Fruit fly (Drosophila melanogaster) whole organism, embryonic: Measurements from ENCODE around the gene kni.
A peak's percentile ranks its signal among the peaks of the same experiment; 100 is the strongest.

Experiments
- Atf6 ChIP-seq: fragments of 200-800 bp; sonication (Bioruptor generic); IDR thresholded peaks from 2 replicates; pipeline ENCODE4 v1.3.6; 2022; ENCODE audit warnings: missing biosample characterization, missing genetic modification characterization
- Bgb ChIP-seq: fragments of 200-800 bp; sonication (Bioruptor generic); IDR thresholded peaks from 2 replicates; pipeline ENCODE4 v1.3.6; 2022; ENCODE audit warnings: missing biosample characterization, missing genetic modification characterization; ENCODE audit not compliant: partially characterized antibody
- CG10543 ChIP-seq: fragments of 200-800 bp; sonication (Bioruptor generic); optimal IDR thresholded peaks from 3 replicates; lab custom pipeline; 2017; ENCODE audit warnings: missing biosample characterization, mild to moderate bottlenecking, missing genetic modification characterization, moderate library complexity
- CG12071 ChIP-seq: fragments of 200-800 bp; sonication (Bioruptor generic); optimal IDR thresholded peaks from 3 replicates; lab custom pipeline; 2018; ENCODE audit warnings: missing biosample characterization, mild to moderate bottlenecking, missing genetic modification characterization
- CG12942 ChIP-seq: fragments of 200-800 bp; sonication (Bioruptor generic); optimal IDR thresholded peaks from 3 replicates; lab custom pipeline; 2016; ENCODE audit warnings: missing biosample characterization, missing genetic modification characterization
- CG13123 ChIP-seq: fragments of 200-800 bp; sonication (Bioruptor generic); optimal IDR thresholded peaks from 2 replicates; lab custom pipeline; 2016; ENCODE audit warnings: missing biosample characterization, missing genetic modification characterization
- CG13424 ChIP-seq: fragments of 200-800 bp; sonication (Bioruptor generic); optimal IDR thresholded peaks from 2 replicates; lab custom pipeline; 2019; ENCODE audit warnings: missing biosample characterization, mild to moderate bottlenecking, missing genetic modification characterization, moderate library complexity
- CG1603 ChIP-seq: fragments of 200-800 bp; sonication (Bioruptor generic); optimal IDR thresholded peaks from 2 replicates; lab custom pipeline; 2019; ENCODE audit warnings: missing biosample characterization, mild to moderate bottlenecking, missing genetic modification characterization, moderate library complexity
- CG16813 ChIP-seq: fragments of 200-800 bp; sonication (Bioruptor generic); IDR thresholded peaks from 3 replicates; pipeline ENCODE4 v1.3.6; 2022; ENCODE audit warnings: missing biosample characterization, missing genetic modification characterization; ENCODE audit not compliant: partially characterized antibody
- CG17359 ChIP-seq: fragments of 200-800 bp; sonication (Bioruptor generic); optimal IDR thresholded peaks from 3 replicates; lab custom pipeline; 2018; ENCODE audit warnings: missing biosample characterization, mild to moderate bottlenecking, missing genetic modification characterization, moderate library complexity
- CG2116 ChIP-seq: fragments of 200-800 bp; sonication (Bioruptor generic); optimal IDR thresholded peaks from 3 replicates; lab custom pipeline; 2018; ENCODE audit warnings: missing biosample characterization, mild to moderate bottlenecking, missing genetic modification characterization
- CG2875 ChIP-seq: fragments of 200-800 bp; sonication (Bioruptor generic); optimal IDR thresholded peaks from 2 replicates; lab custom pipeline; 2017; ENCODE audit warnings: missing biosample characterization, mild to moderate bottlenecking, missing genetic modification characterization, missing genetic modification reagents
- CG31388 ChIP-seq: fragments of 200-800 bp; sonication (Bioruptor generic); optimal IDR thresholded peaks from 2 replicates; lab custom pipeline; 2016; ENCODE audit warnings: missing biosample characterization, missing genetic modification characterization
- CG32532 ChIP-seq: fragments of 200-800 bp; sonication (Bioruptor generic); IDR thresholded peaks from 2 replicates; pipeline ENCODE4 v1.3.6; 2022; ENCODE audit warnings: missing biosample characterization, missing genetic modification characterization
- CG3838 ChIP-seq: fragments of 200-800 bp; sonication (Bioruptor generic); optimal IDR thresholded peaks from 3 replicates; lab custom pipeline; 2016; ENCODE audit warnings: missing biosample characterization, missing genetic modification characterization
- CG4328 ChIP-seq: fragments of 200-800 bp; sonication (Bioruptor generic); optimal IDR thresholded peaks from 3 replicates; lab custom pipeline; 2017; ENCODE audit warnings: missing biosample characterization, missing genetic modification reagents, missing genetic modification characterization
- CG7987 ChIP-seq: fragments of 200-800 bp; sonication (Bioruptor generic); optimal IDR thresholded peaks from 2 replicates; lab custom pipeline; 2018; ENCODE audit warnings: missing biosample characterization, mild to moderate bottlenecking, missing genetic modification characterization, moderate library complexity
- CkIIα-i1 ChIP-seq: fragments of 200-800 bp; sonication (Bioruptor generic); IDR thresholded peaks from 2 replicates; pipeline ENCODE4 v1.3.6; 2022; ENCODE audit warnings: missing biosample characterization, missing genetic modification characterization
- CrebB ChIP-seq: fragments of 200-800 bp; sonication (Bioruptor generic); optimal IDR thresholded peaks from 3 replicates; lab custom pipeline; 2018; ENCODE audit warnings: missing biosample characterization, mild to moderate bottlenecking, missing genetic modification characterization
- Dbx ChIP-seq: fragments of 200-800 bp; sonication (Bioruptor generic); IDR thresholded peaks from 3 replicates; pipeline ENCODE4 v1.3.6; 2022; ENCODE audit warnings: missing biosample characterization, missing genetic modification characterization
- Deaf1 ChIP-seq: fragments of 200-800 bp; optimal IDR thresholded peaks from 3 replicates; lab custom pipeline; 2019; ENCODE audit warnings: missing biosample characterization, mild to moderate bottlenecking, missing genetic modification characterization, moderate library complexity
- Dref ChIP-seq: fragments of 200-800 bp; sonication (Bioruptor generic); IDR thresholded peaks from 2 replicates; pipeline ENCODE4 v1.3.6; 2022; ENCODE audit warnings: missing biosample characterization, missing genetic modification characterization
- HHEX ChIP-seq: fragments of 200-800 bp; sonication (Bioruptor generic); optimal IDR thresholded peaks from 3 replicates; lab custom pipeline; 2017; ENCODE audit warnings: missing biosample characterization, mild to moderate bottlenecking, missing genetic modification characterization, missing genetic modification reagents
- Jarid2 ChIP-seq: fragments of 200-800 bp; sonication (Bioruptor generic); optimal IDR thresholded peaks from 3 replicates; lab custom pipeline; 2017; ENCODE audit warnings: mild to moderate bottlenecking, missing biosample characterization, missing genetic modification reagents, missing genetic modification characterization
- Mad ChIP-seq: fragments of 200-800 bp; sonication (Bioruptor generic); optimal IDR thresholded peaks from 2 replicates; lab custom pipeline; 2016; ENCODE audit warnings: missing biosample characterization, missing genetic modification characterization
- Meics ChIP-seq: fragments of 200-800 bp; sonication (Bioruptor generic); optimal IDR thresholded peaks from 2 replicates; lab custom pipeline; 2017; ENCODE audit warnings: missing biosample characterization, mild to moderate bottlenecking, missing genetic modification characterization
- Scr ChIP-seq: fragments of 200-800 bp; sonication (Bioruptor generic); IDR thresholded peaks from 2 replicates; pipeline ENCODE4 v1.3.6; 2022; ENCODE audit warnings: missing biosample characterization, missing genetic modification characterization; ENCODE audit not compliant: partially characterized antibody
- bab2 ChIP-seq: fragments of 200-800 bp; sonication (Bioruptor generic); optimal IDR thresholded peaks from 2 replicates; lab custom pipeline; 2016; ENCODE audit warnings: missing biosample characterization, missing genetic modification characterization
- ci ChIP-seq: fragments of 200-800 bp; sonication (Bioruptor generic); IDR thresholded peaks from 3 replicates; pipeline ENCODE4 v1.3.6; 2022; ENCODE audit warnings: missing biosample characterization, missing genetic modification characterization
- crol ChIP-seq: fragments of 200-800 bp; sonication (Bioruptor generic); IDR thresholded peaks from 2 replicates; pipeline ENCODE4 v1.3.6; 2022; ENCODE audit warnings: missing biosample characterization, missing genetic modification characterization
- en ChIP-seq: fragments of 200-800 bp; sonication (Bioruptor generic); optimal IDR thresholded peaks from 2 replicates; lab custom pipeline; 2016; ENCODE audit warnings: missing biosample characterization, missing genetic modification characterization
- esg ChIP-seq: fragments of 200-800 bp; sonication (Bioruptor generic); conservative IDR thresholded peaks from 2 replicates; pipeline ENCODE4 v1.3.6; 2022; ENCODE audit warnings: missing biosample characterization, missing genetic modification characterization
- eve ChIP-seq, 2 experiments: fragments of >200 bp; optimal IDR thresholded peaks; 2 replicates each; lab custom pipeline; 2017; ENCODE audit warnings: missing biosample characterization in 2 of 2, missing genetic modification characterization in 2 of 2
- fd3F ChIP-seq: fragments of 200-800 bp; sonication (Bioruptor generic); optimal IDR thresholded peaks from 2 replicates; lab custom pipeline; 2018; ENCODE audit warnings: missing biosample characterization, mild to moderate bottlenecking, missing genetic modification characterization, moderate library complexity
- hbn ChIP-seq: fragments of 200-800 bp; sonication (Bioruptor generic); IDR thresholded peaks from 2 replicates; pipeline ENCODE4 v1.3.6; 2022; ENCODE audit warnings: missing biosample characterization, missing genetic modification characterization; ENCODE audit not compliant: partially characterized antibody
- jing ChIP-seq: fragments of 200-800 bp; sonication (Bioruptor generic); optimal IDR thresholded peaks from 2 replicates; lab custom pipeline; 2018; ENCODE audit warnings: missing biosample characterization, mild to moderate bottlenecking, missing genetic modification characterization
- kni ChIP-seq: fragments of 200-800 bp; sonication (Bioruptor generic); optimal IDR thresholded peaks from 3 replicates; lab custom pipeline; 2017; ENCODE audit warnings: mild to moderate bottlenecking, missing biosample characterization, missing genetic modification reagents, missing genetic modification characterization
- lbe ChIP-seq: fragments of 200-800 bp; sonication (Bioruptor generic); optimal IDR thresholded peaks from 2 replicates; lab custom pipeline; 2016; ENCODE audit warnings: missing biosample characterization, mild to moderate bottlenecking, missing genetic modification characterization
- oc ChIP-seq: fragments of 200-800 bp; sonication (Bioruptor generic); optimal IDR thresholded peaks from 2 replicates; lab custom pipeline; 2018; ENCODE audit warnings: missing biosample characterization, mild to moderate bottlenecking, missing genetic modification characterization, moderate library complexity
- peb ChIP-seq: fragments of 200-800 bp; sonication (Bioruptor generic); IDR thresholded peaks from 2 replicates; pipeline ENCODE4 v1.3.6; 2022; ENCODE audit warnings: missing biosample characterization, missing genetic modification characterization
- ranshi ChIP-seq: fragments of 200-800 bp; sonication (Bioruptor generic); IDR thresholded peaks from 2 replicates; pipeline ENCODE4 v1.3.6; 2022; ENCODE audit warnings: missing biosample characterization, missing genetic modification characterization
- sc ChIP-seq, 3 experiments: fragments of >200 bp in 2 of 3; fragments of 200-800 bp in 1 of 3; sonication (Bioruptor generic) in 1 of 3; optimal IDR thresholded peaks; 2 replicates in 2 of 3; 3 replicates in 1 of 3; lab custom pipeline; 2017; ENCODE audit warnings: mild to moderate bottlenecking in 1 of 3, missing biosample characterization in 1 of 3, missing genetic modification characterization in 1 of 3, missing genetic modification reagents in 1 of 3
- slp2 ChIP-seq: fragments of 200-800 bp; sonication (Bioruptor generic); optimal IDR thresholded peaks from 2 replicates; lab custom pipeline; 2016; ENCODE audit warnings: missing biosample characterization, missing genetic modification characterization
- ssp ChIP-seq: fragments of 200-800 bp; sonication (Bioruptor generic); IDR thresholded peaks from 2 replicates; pipeline ENCODE4 v1.3.6; 2022; ENCODE audit warnings: missing biosample characterization, missing genetic modification characterization
- z ChIP-seq: fragments of 200-800 bp; sonication (Bioruptor generic); IDR thresholded peaks from 3 replicates; pipeline ENCODE4 v1.3.6; 2022; ENCODE audit warnings: missing biosample characterization, missing genetic modification characterization
- zen2 ChIP-seq: fragments of 200-800 bp; sonication (Bioruptor generic); IDR thresholded peaks from 3 replicates; pipeline ENCODE4 v1.3.6; 2022; ENCODE audit warnings: missing biosample characterization, missing genetic modification characterization; ENCODE audit not compliant: partially characterized antibody

kni gene

DNA sequence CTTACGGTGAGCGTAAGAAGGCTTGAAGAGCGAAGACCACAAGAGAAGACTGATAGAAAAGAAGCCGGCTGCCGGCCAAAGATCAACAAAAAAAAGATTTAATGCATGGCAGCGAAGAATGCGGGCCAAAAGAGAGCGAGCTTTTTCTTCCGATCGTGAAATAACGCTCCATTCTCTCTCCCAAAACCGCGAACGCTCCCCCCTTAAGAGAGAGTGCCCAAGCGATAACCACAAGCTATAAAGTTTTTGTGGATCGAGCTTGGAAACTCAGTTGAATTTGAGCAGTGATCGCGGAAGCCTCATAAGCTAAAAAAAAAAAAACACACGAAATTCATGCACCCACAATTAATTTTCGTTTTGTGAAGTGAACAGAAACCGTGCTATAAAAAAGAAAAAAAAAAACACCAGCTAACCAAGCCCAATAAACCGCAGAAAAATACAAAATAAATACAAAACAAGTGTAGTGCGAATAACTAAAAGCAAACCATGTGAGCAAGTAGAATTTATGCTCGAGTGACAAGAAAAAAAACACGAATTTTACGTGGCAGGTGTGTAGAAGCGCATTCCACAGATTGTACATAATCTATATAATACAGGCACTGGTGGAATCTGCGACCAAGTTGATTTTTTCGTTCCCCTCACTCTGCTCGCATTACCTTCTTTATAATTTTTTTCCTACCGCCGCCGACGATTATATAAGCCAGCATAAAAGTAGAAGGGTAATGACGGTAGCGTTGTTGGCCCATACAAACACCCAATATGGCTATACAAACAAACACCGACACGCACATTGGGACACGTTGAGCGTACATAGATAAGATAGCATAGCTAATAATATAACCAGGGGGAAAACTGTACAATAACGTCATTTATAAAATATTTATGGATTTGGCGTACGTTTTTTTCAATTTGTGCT lies 35.4 kb upstream of the kni start, which contains the start of gene CG13252 (continued):
- no peak for TF ChIP-seq CG12942 (GFP tag; lab: Kevin White, UChicago)
- TF ChIP-seq hbn (GFP tag; lab: Robert Waterston, UW) = 0 out of 2 replicates have a peak, but pooled peaks have one; percentile 44
- no peak for TF ChIP-seq en (GFP tag; lab: Kevin White, UChicago)
- TF ChIP-seq CG31388 = no peak
- TF ChIP-seq ssp (GFP tag; lab: Robert Waterston, UW) = no peak
- TF ChIP-seq fd3F (GFP tag; lab: Kevin White, UChicago) = peak; percentile 36
- TF ChIP-seq HHEX (GFP tag; lab: Kevin White, UChicago) = peak; percentile 18
- peak; percentile 27 for TF ChIP-seq Mad (GFP tag; lab: Kevin White, UChicago)
- TF ChIP-seq CG16813 (GFP tag; lab: Robert Waterston, UW) = no peak
- TF ChIP-seq lbe (GFP tag; lab: Kevin White, UChicago) = peak; percentile 66
- peak; percentile 22; the same call in 1 of the 2 replicates for TF ChIP-seq Bgb (GFP tag; lab: Robert Waterston, UW)
- 0 out of 3 replicates have a peak, but pooled peaks have one; percentile 10 for TF ChIP-seq Dbx
- no peak for TF ChIP-seq CG3838 (GFP tag; lab: Kevin White, UChicago)
- peak; percentile 59 for TF ChIP-seq CG7987 (GFP tag; lab: Kevin White, UChicago)
- no peak for TF ChIP-seq sc (optimal IDR thresholded peaks at IDR 0.05; lab: Kevin White, UChicago)
- no peak for TF ChIP-seq sc (GFP tag; optimal IDR thresholded peaks at IDR 0.05; lab: Kevin White, UChicago)
- 0 out of 3 replicates have a peak, but pooled peaks have one; percentile 31 for TF ChIP-seq ci (GFP tag; lab: Robert Waterston, UW)
- TF ChIP-seq CG13123 (GFP tag; lab: Kevin White, UChicago) = no peak
- TF ChIP-seq Deaf1 = peak; percentile 27
- peak; percentile 37 for TF ChIP-seq CG1603
- peak; percentile 77 for TF ChIP-seq kni (GFP tag; lab: Kevin White, UChicago)
- TF ChIP-seq Meics (GFP tag; lab: Kevin White, UChicago) = peak; percentile 44
- TF ChIP-seq eve (GFP tag; optimal IDR thresholded peaks at IDR 0.05; lab: Kevin White, UChicago) = peak in 1 of 2 experiments; percentile 57
- TF ChIP-seq Atf6 = peak; percentile 57; the same call in 1 of the 2 replicates
- TF ChIP-seq slp2 (GFP tag; lab: Kevin White, UChicago) = no peak
- TF ChIP-seq Scr (GFP tag; lab: Robert Waterston, UW) = no peak
- 0 out of 3 replicates have a peak, but pooled peaks have one; percentile 54 for TF ChIP-seq z
- peak; percentile 10 for TF ChIP-seq CrebB
- peak; percentile 28 for TF ChIP-seq CG2875
- no peak for TF ChIP-seq peb (GFP tag; lab: Robert Waterston, UW)
- TF ChIP-seq Dref (GFP tag; lab: Robert Waterston, UW) = no peak
- TF ChIP-seq CG32532 (GFP tag; lab: Robert Waterston, UW) = peak; percentile 34; the same call in 1 of the 2 replicates
- peak; percentile 23 for TF ChIP-seq CG13424 (tag; lab: Kevin White, UChicago)
- no peak for TF ChIP-seq esg
- TF ChIP-seq ranshi (GFP tag; lab: Robert Waterston, UW) = 0 out of 2 replicates have a peak, but pooled peaks have one; percentile 12
- TF ChIP-seq CG4328 (GFP tag; lab: Kevin White, UChicago) = peak; percentile 25
- TF ChIP-seq CG12071 (GFP tag; lab: Kevin White, UChicago) = peak; percentile 72
- TF ChIP-seq jing (GFP tag; lab: Kevin White, UChicago) = no peak
- peak; percentile 29 for TF ChIP-seq CG17359 (tag; lab: Kevin White, UChicago)
- TF ChIP-seq crol (GFP tag; lab: Robert Waterston, UW) = peak; percentile 50; the same call in 1 of the 2 replicates
- TF ChIP-seq bab2 = peak; percentile 30
- TF ChIP-seq Jarid2 = peak; percentile 79
- no peak for TF ChIP-seq CkIIα-i1 (GFP tag; lab: Robert Waterston, UW)
- TF ChIP-seq CG2116 = peak; percentile 26
- TF ChIP-seq CG10543 = peak; percentile 44
- 0 out of 3 replicates have a peak, but pooled peaks have one; percentile 32 for TF ChIP-seq zen2 (GFP tag; lab: Robert Waterston, UW)
- peak; percentile 32 for TF ChIP-seq oc (tag; lab: Kevin White, UChicago)
